Fruit fly (Drosophila melanogaster) whole organism: ENCODE results near the gene Rrp5.

Experiments
- CG8478 ChIP-seq: fragments of >200 bp; optimal IDR thresholded peaks from 2 replicates; lab custom pipeline; 2018; ENCODE audit warnings: inconsistent platforms
- Dll ChIP-seq: fragments of >200 bp; optimal IDR thresholded peaks from 2 replicates; lab custom pipeline; 2017
- EcR ChIP-seq, 2 experiments: fragments of >200 bp; optimal IDR thresholded peaks; 2 replicates each; lab custom pipeline; 2017; ENCODE audit warnings: missing biosample characterization in 2 of 2, missing genetic modification characterization in 2 of 2, missing genetic modification reagents in 2 of 2
- pan ChIP-seq: fragments of >200 bp; optimal IDR thresholded peaks from 2 replicates; lab custom pipeline; 2017
- psq ChIP-seq: fragments of >200 bp; optimal IDR thresholded peaks from 2 replicates; lab custom pipeline; 2017
- usp ChIP-seq: fragments of >200 bp; optimal IDR thresholded peaks from 2 replicates; lab custom pipeline; 2017; ENCODE audit warnings: missing biosample characterization, missing genetic modification characterization, mixed read lengths

Gene Rrp5

dm6 chr3R:24333182-24333808 is at the start of gene Rrp5, which contains the start of gene Dis3:
Gene Rrp5, minus strand, starts transcription at chr3R:24333316.
Gene Dis3, plus strand, starts transcription at chr3R:24333433.
- TF ChIP-seq Dll (lab: Kevin White, UChicago) (no peak), usp (GFP tag; lab: Kevin White, UChicago) (no peak), pan (lab: Kevin White, UChicago) (no peak), psq (no peak), EcR (GFP tag; optimal IDR thresholded peaks at IDR 0.05; lab: Kevin White, UChicago) (no peak), CG8478 (no peak)

DNA sequence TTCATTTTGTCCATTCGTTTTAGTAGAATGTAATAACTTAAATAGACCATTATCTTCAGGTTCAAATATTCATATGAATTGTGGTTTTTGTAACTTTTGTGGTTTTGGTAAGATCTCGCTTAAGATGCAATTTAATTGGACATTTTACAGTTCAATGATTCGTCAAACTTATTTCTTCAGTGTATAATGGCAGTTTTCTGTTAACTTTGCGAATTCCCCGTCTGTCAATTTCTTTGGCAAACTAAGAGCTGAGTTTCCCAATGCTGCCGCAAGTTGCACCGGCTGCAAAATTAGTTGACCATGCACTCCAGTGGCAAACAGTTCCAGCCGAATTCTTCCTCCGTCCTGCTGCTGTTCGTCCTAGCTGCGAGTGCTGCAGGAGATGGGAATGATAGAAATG is 43.4 kb upstream of the Rrp5 start, which contains the start of gene CG33342:
TSS of gene CG33342 (plus strand) at position 301 of the 400 bp plus-strand sequence.
- TF ChIP-seq Dll (lab: Kevin White, UChicago), result no peak
- TF ChIP-seq EcR (GFP tag; optimal IDR thresholded peaks at IDR 0.05; lab: Kevin White, UChicago), result no peak
- no peak for TF ChIP-seq CG8478
- no peak for TF ChIP-seq usp (GFP tag; lab: Kevin White, UChicago)
- TF ChIP-seq psq, result no peak
- no peak for TF ChIP-seq pan (lab: Kevin White, UChicago)

- TF ChIP-seq psq, result no peak
- TF ChIP-seq pan (lab: Kevin White, UChicago), result no peak
- no peak for TF ChIP-seq Dll (lab: Kevin White, UChicago)
- TF ChIP-seq EcR (GFP tag; optimal IDR thresholded peaks at IDR 0.05; lab: Kevin White, UChicago), result no peak
- no peak for TF ChIP-seq CG8478
- TF ChIP-seq usp (GFP tag; lab: Kevin White, UChicago), result no peak
Observed at dm6 chr3R:24375561-24375960, 42.4 kb upstream of the Rrp5 start, which contains the start of gene CG17781. Gene CG17781, minus strand, starts transcription at chr3R:24375661.

DNA sequence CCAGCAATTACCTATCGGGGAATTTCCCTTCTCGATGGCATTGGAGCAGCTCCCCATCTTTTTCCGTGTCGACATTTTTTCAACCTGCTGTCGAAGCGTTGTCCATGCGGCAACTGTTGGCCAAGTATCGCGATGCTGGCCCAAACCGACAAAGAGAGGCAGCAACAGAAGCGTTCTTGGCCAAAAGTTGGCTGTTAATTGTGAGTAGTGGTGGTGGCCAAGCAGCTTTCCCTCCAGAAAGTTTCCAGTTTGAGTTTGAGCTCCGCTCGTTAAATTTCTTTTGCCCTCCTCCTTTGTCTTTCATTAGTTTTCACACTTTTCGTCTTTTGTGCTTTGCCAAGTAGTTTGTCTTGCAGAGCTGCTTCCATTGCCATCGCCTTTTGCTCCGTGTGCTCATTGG is 39.5 kb upstream of the Rrp5 start, which contains the start of gene CG17782:
TSS of gene CG17782 (minus strand) at position 101 of the 400 bp plus-strand sequence.
- TF ChIP-seq EcR (GFP tag; optimal IDR thresholded peaks at IDR 0.05; lab: Kevin White, UChicago) (no peak), psq (no peak)

DNA sequence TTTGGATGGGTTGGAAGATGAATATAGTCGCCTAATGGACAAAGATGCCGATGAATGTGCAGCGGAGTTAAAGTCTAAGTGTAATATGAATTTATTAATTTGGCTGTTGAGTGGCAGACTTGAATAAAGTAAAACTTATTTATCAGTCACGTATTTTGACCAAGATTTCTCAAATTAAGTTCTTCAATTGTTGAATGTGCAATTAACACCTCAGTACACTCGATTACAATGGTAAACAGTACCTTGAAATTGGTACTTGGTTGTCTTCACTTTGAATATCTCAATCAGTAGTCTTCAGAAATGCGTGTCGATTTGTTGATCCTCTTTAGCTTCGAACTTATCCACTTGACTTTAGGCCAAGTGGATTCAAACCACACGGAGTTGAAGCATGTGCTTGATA is 36.2 kb upstream of the Rrp5 start, which contains the start of gene CG13614:
TSS of gene CG13614 (plus strand) at position 301 of the 400 bp plus-strand sequence.
- TF ChIP-seq EcR (GFP tag; optimal IDR thresholded peaks at IDR 0.05; lab: Kevin White, UChicago) (no peak), usp (GFP tag; lab: Kevin White, UChicago) (no peak), pan (lab: Kevin White, UChicago) (no peak), psq (no peak), Dll (lab: Kevin White, UChicago) (no peak), CG8478 (no peak)

DNA sequence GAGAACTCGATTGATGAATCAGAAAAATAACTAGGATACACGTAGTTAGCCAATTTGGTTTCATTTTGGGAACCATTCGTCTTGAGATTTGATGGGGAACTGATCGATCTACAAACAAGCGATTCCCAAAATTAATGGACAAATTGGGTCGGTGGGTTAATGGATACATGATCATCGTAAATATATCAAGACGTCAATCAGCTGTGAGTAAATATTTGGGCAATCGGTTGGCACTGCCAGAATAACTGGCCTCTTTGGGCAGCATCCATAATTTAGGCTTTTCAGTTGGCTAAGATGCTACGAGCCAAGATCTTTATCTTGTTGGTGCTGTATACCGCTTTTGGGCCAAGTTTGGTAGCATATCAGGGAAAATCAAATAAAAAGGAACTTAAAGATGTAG is 34.9 kb upstream of the Rrp5 start, which contains the start of the genes CG42812 and CG33341:
TSS of gene CG42812 (minus strand) at position 101 of the 400 bp plus-strand sequence.
TSS of gene CG33341 (plus strand) at position 295 of the 400 bp plus-strand sequence.
- no peak for TF ChIP-seq pan (lab: Kevin White, UChicago)

dm6 chr3R:24367120-24367519 is 34.0 kb upstream of the Rrp5 start, which contains the start of gene CG42811:
Gene CG42811, minus strand, starts transcription at chr3R:24367220.
- TF ChIP-seq pan (lab: Kevin White, UChicago), result no peak
- no peak for TF ChIP-seq usp (GFP tag; lab: Kevin White, UChicago)
- no peak for TF ChIP-seq EcR (GFP tag; optimal IDR thresholded peaks at IDR 0.05; lab: Kevin White, UChicago)
- TF ChIP-seq psq, result no peak
- no peak for TF ChIP-seq CG8478
- TF ChIP-seq Dll (lab: Kevin White, UChicago), result no peak

DNA sequence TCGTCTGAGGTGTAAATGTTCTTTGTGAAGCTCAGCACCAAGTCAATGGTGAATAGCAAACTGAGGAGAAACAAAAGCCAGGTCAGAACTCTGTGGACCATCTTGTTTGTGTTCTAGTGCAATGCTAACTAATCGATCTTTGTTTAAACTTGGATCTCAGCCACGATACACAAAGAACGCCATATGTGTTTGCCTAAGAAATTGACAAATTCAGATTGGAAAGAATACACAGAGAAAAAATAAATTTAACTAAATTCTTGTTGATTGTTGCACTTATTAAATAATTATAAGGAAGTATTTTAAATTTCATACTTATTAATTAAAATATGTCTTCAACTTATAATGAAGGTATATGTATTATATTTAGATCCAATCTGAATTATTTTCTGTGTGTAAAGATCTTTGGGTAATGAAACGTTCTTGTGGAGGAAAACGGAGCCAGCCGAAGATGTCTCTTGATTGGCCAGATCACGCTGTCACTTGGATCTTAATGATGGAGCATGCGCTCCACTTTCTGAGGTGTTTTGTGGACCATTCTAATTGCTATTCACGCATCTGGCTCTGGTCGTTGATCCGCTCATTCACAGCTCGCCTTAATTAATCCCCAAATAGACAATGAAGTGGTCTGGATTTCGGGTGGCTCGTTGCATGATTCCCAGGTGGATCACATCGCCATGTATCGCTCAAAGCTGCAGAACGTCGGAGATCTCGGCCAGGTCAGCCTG is 31.9 kb upstream of the Rrp5 start, which contains the start of the genes CG17784 and CG13613:
TSS of gene CG17784 (minus strand) at position 101 of the 725 bp plus-strand sequence.
TSS of gene CG13613 (plus strand) at position 675 of the 725 bp plus-strand sequence.
- no peak for TF ChIP-seq CG8478
- TF ChIP-seq pan (lab: Kevin White, UChicago), result no peak
- TF ChIP-seq usp (GFP tag; lab: Kevin White, UChicago), result no peak
- no peak for TF ChIP-seq EcR (GFP tag; optimal IDR thresholded peaks at IDR 0.05; lab: Kevin White, UChicago)
- TF ChIP-seq Dll (lab: Kevin White, UChicago), result no peak
- no peak for TF ChIP-seq psq

- TF ChIP-seq usp (GFP tag; lab: Kevin White, UChicago), result no peak
Observed at dm6 chr3R:24362838-24363237, 29.7 kb upstream of the Rrp5 start, which contains the start of gene CG33340. Gene CG33340, plus strand, starts transcription at chr3R:24363138.

DNA sequence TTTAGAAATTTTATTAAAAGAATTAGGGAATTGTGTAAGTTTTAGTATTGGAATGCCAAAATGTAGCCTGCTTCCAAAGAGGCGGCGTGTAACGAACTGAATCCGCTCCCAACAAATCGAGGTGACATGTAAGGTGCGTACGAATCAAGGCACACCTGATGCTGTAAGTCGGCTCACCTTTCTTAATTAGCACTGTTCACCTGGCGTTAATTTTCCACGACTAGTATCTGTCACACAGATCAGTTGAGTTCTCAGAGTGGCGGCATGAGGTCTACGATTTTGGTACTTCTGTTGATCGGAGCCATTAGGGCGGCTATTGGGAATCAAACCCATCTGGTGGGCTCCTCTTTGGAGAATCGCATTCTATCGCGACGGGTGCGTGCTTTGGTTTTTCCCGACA is 28.5 kb upstream of the Rrp5 start, which contains the start of the genes CG5762 and CG33339:
TSS of gene CG5762 (minus strand) at position 101 of the 400 bp plus-strand sequence.
TSS of gene CG33339 (plus strand) at position 265 of the 400 bp plus-strand sequence.
- no peak for TF ChIP-seq psq
- no peak for TF ChIP-seq usp (GFP tag; lab: Kevin White, UChicago)
- TF ChIP-seq pan (lab: Kevin White, UChicago), result no peak
- no peak for TF ChIP-seq CG8478
- TF ChIP-seq EcR (GFP tag; optimal IDR thresholded peaks at IDR 0.05; lab: Kevin White, UChicago), result no peak
- TF ChIP-seq Dll (lab: Kevin White, UChicago), result no peak

DNA sequence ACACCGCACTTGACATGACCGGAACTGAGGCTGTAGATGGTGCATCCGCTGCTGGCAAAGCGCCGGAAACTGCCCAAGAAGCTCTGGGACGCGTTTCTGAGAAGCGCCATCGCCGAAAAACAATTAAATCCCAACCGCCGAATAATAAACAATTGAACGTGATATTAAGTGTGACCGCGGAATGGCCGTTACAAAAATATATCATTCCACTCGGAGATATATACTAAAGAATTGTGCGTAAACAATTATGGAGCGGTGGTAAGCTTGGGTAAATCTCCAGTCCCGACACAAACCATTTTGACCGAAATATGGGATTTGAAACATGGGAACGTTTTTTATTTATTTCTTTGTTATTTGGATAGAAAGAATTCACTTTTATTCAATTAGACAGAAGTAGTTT is 26.8 kb upstream of the Rrp5 start, which contains the start of gene CG18528:
TSS of gene CG18528 (minus strand) at position 188 of the 400 bp plus-strand sequence.
- TF ChIP-seq CG8478 (no peak), usp (GFP tag; lab: Kevin White, UChicago) (no peak), Dll (lab: Kevin White, UChicago) (no peak), EcR (GFP tag; optimal IDR thresholded peaks at IDR 0.05; lab: Kevin White, UChicago) (no peak), pan (lab: Kevin White, UChicago) (no peak), psq (no peak)

DNA sequence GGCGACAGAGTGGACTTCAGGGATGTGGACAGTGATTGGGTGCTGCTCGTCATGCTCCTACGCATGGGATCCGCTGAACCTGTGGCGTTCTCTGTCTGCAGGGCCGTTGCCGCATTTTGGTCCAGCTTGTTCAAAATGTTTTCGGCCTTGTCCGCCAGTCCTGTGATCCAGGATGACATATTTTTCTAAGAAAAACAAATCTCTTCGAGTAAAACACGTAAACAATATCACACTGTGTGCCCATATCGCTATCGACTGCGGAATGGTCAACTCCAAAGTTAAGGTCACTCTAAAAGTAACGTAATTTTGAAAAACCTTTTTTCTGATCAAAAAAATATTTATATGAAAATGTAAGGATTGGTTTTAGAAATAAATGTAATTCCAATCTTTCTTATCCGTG is 24.6 kb upstream of the Rrp5 start, which contains the start of gene Golgin84:
TSS of gene Golgin84 (minus strand) at position 241 of the 400 bp plus-strand sequence.
- TF ChIP-seq CG8478, result no peak
- no peak for TF ChIP-seq pan (lab: Kevin White, UChicago)
- no peak for TF ChIP-seq EcR (GFP tag; optimal IDR thresholded peaks at IDR 0.05; lab: Kevin White, UChicago)
- TF ChIP-seq psq, result no peak
- TF ChIP-seq Dll (lab: Kevin White, UChicago), result no peak
- no peak for TF ChIP-seq usp (GFP tag; lab: Kevin White, UChicago)
